Worm (Caenorhabditis elegans) whole organism, L1 larva: Measurements from ENCODE around the gene mxl-2.
A peak's percentile ranks its signal among the peaks of the same experiment; 100 is the strongest.

Experiments used
- C04F5.9 ChIP-seq: sonication (generic microtip); optimal IDR thresholded peaks from 2 replicates; lab custom pipeline; 2016; ENCODE audit warnings: missing genetic modification characterization, missing compliant biosample characterization
- ama-1 ChIP-seq: fragments of 150-350 bp; optimal IDR thresholded peaks from 2 replicates; lab custom pipeline; 2014
- blmp-1 ChIP-seq: fragments of 150-350 bp; optimal IDR thresholded peaks from 2 replicates; lab custom pipeline; 2014; ENCODE audit warnings: missing biosample characterization, missing genetic modification characterization
- ceh-8 ChIP-seq: fragments of 200-800 bp; sonication (Bioruptor generic); optimal IDR thresholded peaks from 2 replicates; lab custom pipeline; 2018; ENCODE audit warnings: mild to moderate bottlenecking, missing genetic modification characterization, moderate library complexity, missing compliant biosample characterization
- ceh-82 ChIP-seq, 3 experiments: fragments of 150-350 bp in 1 of 3; sonication (generic microtip) in 2 of 3; optimal IDR thresholded peaks; 2 replicates each; lab custom pipeline; 2014 to 2017; ENCODE audit warnings: missing biosample characterization in 3 of 3, missing genetic modification characterization in 3 of 3
- ceh-90 ChIP-seq: sonication (generic microtip); optimal IDR thresholded peaks from 2 replicates; lab custom pipeline; 2016; ENCODE audit warnings: missing genetic modification characterization, missing compliant biosample characterization
- dsc-1 ChIP-seq: sonication (generic microtip); optimal IDR thresholded peaks from 2 replicates; lab custom pipeline; 2016; ENCODE audit warnings: mild to moderate bottlenecking, missing genetic modification characterization, missing compliant biosample characterization
- efl-1 ChIP-seq, 4 experiments: fragments of 150-350 bp; optimal IDR thresholded peaks in 3 of 4; peaks in 1 of 4; 1 replicate in 1 of 4; 2 replicates in 3 of 4; lab custom pipeline; 2014; ENCODE audit warnings: missing biosample characterization in 2 of 4, missing genetic modification characterization in 2 of 4, missing genetic modification reagents in 2 of 4
- efl-3 ChIP-seq: fragments of 200-800 bp; sonication (Bioruptor generic); optimal IDR thresholded peaks from 2 replicates; lab custom pipeline; 2018; ENCODE audit warnings: mild to moderate bottlenecking, missing genetic modification characterization, missing compliant biosample characterization
- egl-27 ChIP-seq, 2 experiments: fragments of 150-350 bp in 1 of 2; sonication (generic microtip); optimal IDR thresholded peaks; 3 replicates each; lab custom pipeline; 2017 to 2018; ENCODE audit warnings: missing biosample characterization in 2 of 2, missing genetic modification characterization in 2 of 2, missing genetic modification reagents in 2 of 2
- elt-2 ChIP-seq: sonication (generic microtip); optimal IDR thresholded peaks from 2 replicates; lab custom pipeline; 2016; ENCODE audit warnings: missing genetic modification characterization, mild to moderate bottlenecking, inconsistent platforms, missing compliant biosample characterization, missing genetic modification reagents
- elt-3 ChIP-seq, 6 experiments: fragments of 150-350 bp in 1 of 6; sonication (generic microtip); optimal IDR thresholded peaks; 2 replicates each; lab custom pipeline; 2017 to 2018; ENCODE audit warnings: missing biosample characterization in 6 of 6, missing genetic modification characterization in 6 of 6, inconsistent platforms in 1 of 6
- ets-5 ChIP-seq: fragments of 200-800 bp; sonication (Bioruptor generic); IDR thresholded peaks from 2 replicates; pipeline ENCODE4 v1.3.6; 2022; ENCODE audit warnings: missing genetic modification characterization, missing compliant biosample characterization
- fkh-8 ChIP-seq: sonication (generic microtip); optimal IDR thresholded peaks from 2 replicates; lab custom pipeline; 2016; ENCODE audit warnings: mild to moderate bottlenecking, missing genetic modification characterization, missing compliant biosample characterization
- grh-1 ChIP-seq: fragments of 200-800 bp; sonication (Bioruptor generic); IDR thresholded peaks from 2 replicates; pipeline ENCODE4 v1.3.6; 2022; ENCODE audit warnings: missing genetic modification reagents, missing genetic modification characterization, missing compliant biosample characterization
- hlh-17 ChIP-seq: fragments of 200-800 bp; sonication (Bioruptor generic); optimal IDR thresholded peaks from 2 replicates; lab custom pipeline; 2018; ENCODE audit warnings: missing genetic modification characterization, mild to moderate bottlenecking, missing compliant biosample characterization, moderate library complexity, borderline replicate concordance
- hlh-4 ChIP-seq: sonication (generic microtip); optimal IDR thresholded peaks from 2 replicates; lab custom pipeline; 2016; ENCODE audit warnings: mild to moderate bottlenecking, missing genetic modification characterization, missing compliant biosample characterization
- irx-1 ChIP-seq: sonication (generic microtip); optimal IDR thresholded peaks from 2 replicates; lab custom pipeline; 2016; ENCODE audit warnings: missing genetic modification characterization, missing compliant biosample characterization
- jun-1 ChIP-seq: fragments of 150-350 bp; optimal IDR thresholded peaks from 2 replicates; lab custom pipeline; 2014; ENCODE audit warnings: missing biosample characterization, missing genetic modification reagents, missing genetic modification characterization
- lin-15B ChIP-seq: fragments of 150-350 bp; sonication (generic microtip); optimal IDR thresholded peaks from 3 replicates; lab custom pipeline; 2014; ENCODE audit warnings: missing biosample characterization, missing genetic modification characterization
- lin-35 ChIP-seq, 2 experiments: fragments of 150-350 bp; optimal IDR thresholded peaks; 2 replicates each; lab custom pipeline; 2014; ENCODE audit warnings: missing biosample characterization in 2 of 2, missing genetic modification characterization in 2 of 2, missing genetic modification reagents in 2 of 2
- lir-3 ChIP-seq: sonication (generic microtip); optimal IDR thresholded peaks from 2 replicates; lab custom pipeline; 2016; ENCODE audit warnings: mild to moderate bottlenecking, missing genetic modification characterization, moderate library complexity, missing compliant biosample characterization; ENCODE audit not compliant: poor library complexity
- mab-9 ChIP-seq: fragments of 200-800 bp; sonication (Bioruptor generic); IDR thresholded peaks from 2 replicates; pipeline ENCODE4 v1.3.6; 2022; ENCODE audit warnings: missing genetic modification reagents, missing genetic modification characterization, missing compliant biosample characterization
- mdl-1 ChIP-seq, 2 experiments: fragments of 150-350 bp; optimal IDR thresholded peaks; 2 replicates each; lab custom pipeline; 2014 to 2017; ENCODE audit warnings: missing biosample characterization in 2 of 2, missing genetic modification characterization in 2 of 2, inconsistent platforms in 1 of 2
- mef-2 ChIP-seq: fragments of 150-350 bp; optimal IDR thresholded peaks from 2 replicates; lab custom pipeline; 2014; ENCODE audit warnings: missing biosample characterization, missing genetic modification characterization
- mep-1 ChIP-seq: fragments of 150-350 bp; optimal IDR thresholded peaks from 2 replicates; lab custom pipeline; 2014; ENCODE audit warnings: missing biosample characterization, missing genetic modification characterization
- nhr-12 ChIP-seq: sonication (generic microtip); optimal IDR thresholded peaks from 2 replicates; lab custom pipeline; 2017; ENCODE audit warnings: missing biosample characterization, missing genetic modification characterization
- nhr-19 ChIP-seq: fragments of 200-800 bp; sonication (Bioruptor generic); conservative IDR thresholded peaks from 2 replicates; pipeline ENCODE4 v1.3.6; 2022; ENCODE audit warnings: missing genetic modification characterization, missing compliant biosample characterization
- nhr-28 ChIP-seq: fragments of 150-350 bp; optimal IDR thresholded peaks from 2 replicates; lab custom pipeline; 2014; ENCODE audit warnings: missing biosample characterization, missing genetic modification characterization
- nhr-47 ChIP-seq: sonication (generic microtip); optimal IDR thresholded peaks from 2 replicates; lab custom pipeline; 2016; ENCODE audit warnings: mild to moderate bottlenecking, missing genetic modification characterization, moderate library complexity, missing compliant biosample characterization
- nhr-76 ChIP-seq: sonication (generic microtip); optimal IDR thresholded peaks from 2 replicates; lab custom pipeline; 2017; ENCODE audit warnings: missing biosample characterization, missing genetic modification characterization
- nhr-85 ChIP-seq: sonication (generic microtip); peaks from one replicate; lab custom pipeline; 2016; ENCODE audit warnings: missing genetic modification characterization, inconsistent platforms, missing compliant biosample characterization
- nhr-90 ChIP-seq: sonication (generic microtip); optimal IDR thresholded peaks from 2 replicates; lab custom pipeline; 2016; ENCODE audit warnings: mild to moderate bottlenecking, missing genetic modification characterization, missing compliant biosample characterization; ENCODE audit not compliant: poor library complexity
- pax-3 ChIP-seq: fragments of 200-800 bp; sonication (Bioruptor generic); optimal IDR thresholded peaks from 2 replicates; lab custom pipeline; 2018; ENCODE audit warnings: mild to moderate bottlenecking, missing genetic modification characterization, moderate library complexity, missing compliant biosample characterization
- pqm-1 ChIP-seq: sonication (generic microtip); optimal IDR thresholded peaks from 3 replicates; lab custom pipeline; 2017; ENCODE audit warnings: missing biosample characterization, missing genetic modification characterization
- skn-1 ChIP-seq: fragments of 150-350 bp; optimal IDR thresholded peaks from 2 replicates; lab custom pipeline; 2014; ENCODE audit warnings: missing biosample characterization, missing genetic modification characterization
- snpc-4 ChIP-seq: fragments of 150-350 bp; optimal IDR thresholded peaks from 2 replicates; lab custom pipeline; 2014; ENCODE audit warnings: missing biosample characterization, missing genetic modification characterization
- snu-23 ChIP-seq: sonication (generic microtip); optimal IDR thresholded peaks from 2 replicates; lab custom pipeline; 2016; ENCODE audit warnings: missing genetic modification characterization, missing compliant biosample characterization
- sox-4 ChIP-seq: sonication (generic microtip); optimal IDR thresholded peaks from 2 replicates; lab custom pipeline; 2016; ENCODE audit warnings: missing genetic modification characterization, missing compliant biosample characterization
- sup-37 ChIP-seq: fragments of 200-800 bp; sonication (Bioruptor generic); optimal IDR thresholded peaks from 2 replicates; lab custom pipeline; 2018; ENCODE audit warnings: mild to moderate bottlenecking, missing genetic modification characterization, missing compliant biosample characterization
- tlp-1 ChIP-seq: fragments of 150-350 bp; optimal IDR thresholded peaks from 2 replicates; lab custom pipeline; 2014; ENCODE audit warnings: missing biosample characterization, missing genetic modification characterization
- unc-130 ChIP-seq: fragments of 150-350 bp; optimal IDR thresholded peaks from 2 replicates; lab custom pipeline; 2017; ENCODE audit warnings: missing biosample characterization, missing genetic modification characterization, inconsistent platforms
- unc-30 ChIP-seq: sonication (generic microtip); optimal IDR thresholded peaks from 2 replicates; lab custom pipeline; 2017; ENCODE audit warnings: missing biosample characterization, missing genetic modification characterization
- unc-86 ChIP-seq: sonication (generic microtip); optimal IDR thresholded peaks from 2 replicates; lab custom pipeline; 2016; ENCODE audit warnings: missing genetic modification characterization, missing compliant biosample characterization
- vab-15 ChIP-seq: sonication (generic microtip); optimal IDR thresholded peaks from 2 replicates; lab custom pipeline; 2017; ENCODE audit warnings: missing genotype, mild to moderate bottlenecking, missing genetic modification characterization, missing compliant biosample characterization
- xbp-1 ChIP-seq: sonication (generic microtip); optimal IDR thresholded peaks from 2 replicates; lab custom pipeline; 2016; ENCODE audit warnings: missing genetic modification characterization, missing compliant biosample characterization
- zag-1 ChIP-seq: fragments of 150-350 bp; optimal IDR thresholded peaks from 2 replicates; lab custom pipeline; 2014; ENCODE audit warnings: missing biosample characterization, missing genetic modification characterization
- ztf-11 ChIP-seq, 2 experiments: sonication (generic microtip); optimal IDR thresholded peaks; 2 replicates each; lab custom pipeline; 2016 to 2017; ENCODE audit warnings: missing genetic modification characterization in 2 of 2, missing biosample characterization in 1 of 2, missing compliant biosample characterization in 1 of 2

The mxl-2 gene

DNA sequence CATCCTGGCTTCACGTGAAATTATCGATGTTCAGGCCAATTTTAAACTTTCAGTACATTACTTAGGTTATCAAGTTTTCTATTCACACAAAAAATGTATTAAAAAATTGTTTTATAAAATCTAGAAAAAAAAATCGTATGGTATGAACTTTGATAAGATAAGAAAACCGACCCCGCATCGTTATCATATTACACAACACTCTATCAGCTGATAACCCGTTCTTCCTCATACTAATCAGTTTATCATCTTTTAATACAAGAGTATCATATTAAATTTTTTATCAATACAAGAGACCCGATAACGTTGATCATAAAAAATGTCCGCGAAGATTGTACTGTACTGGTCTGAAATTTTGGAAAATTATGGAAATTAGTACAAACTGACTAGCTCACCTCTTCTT is 33.8 kb downstream of the mxl-2 start:
- peak; percentile 61 for TF ChIP-seq nhr-90 (tag; lab: Kevin White, UChicago)
- peak in 1 of 2 experiments; percentile 6 for TF ChIP-seq egl-27 (tag; optimal IDR thresholded peaks at IDR 0.05; lab: Kevin White, UChicago)
- TF ChIP-seq elt-3 (tag; optimal IDR thresholded peaks at IDR 0.05; lab: Kevin White, UChicago) = peak; percentile 67 to 100 (median 95)
- TF ChIP-seq unc-86 (tag; lab: Kevin White, UChicago) = no peak
- TF ChIP-seq ceh-90 (tag; lab: Kevin White, UChicago) = no peak
- no peak for TF ChIP-seq C04F5.9 (tag; lab: Kevin White, UChicago)
- no peak for TF ChIP-seq hlh-17 (GFP tag; lab: Kevin White, UChicago)
- TF ChIP-seq jun-1 (tag; lab: Kevin White, UChicago) = peak; percentile 93
- no peak for TF ChIP-seq ceh-82 (tag; optimal IDR thresholded peaks at IDR 0.05; lab: Kevin White, UChicago)
- TF ChIP-seq unc-30 (tag; lab: Kevin White, UChicago) = no peak
- TF ChIP-seq ceh-8 = no peak
- TF ChIP-seq snpc-4 = no peak
- TF ChIP-seq fkh-8 = no peak
- TF ChIP-seq lin-15B (tag; lab: Kevin White, UChicago) = no peak
- peak in 1 of 2 experiments; percentile 62 for TF ChIP-seq lin-35 (GFP tag; optimal IDR thresholded peaks at IDR 0.05; lab: Kevin White, UChicago)
- no peak for TF ChIP-seq skn-1
- no peak for TF ChIP-seq mef-2 (tag; lab: Kevin White, UChicago)
- no peak for TF ChIP-seq blmp-1 (tag; lab: Kevin White, UChicago)
- TF ChIP-seq sox-4 (tag; lab: Kevin White, UChicago) = no peak
- no peak for TF ChIP-seq ztf-11 (tag; optimal IDR thresholded peaks at IDR 0.05; lab: Kevin White, UChicago)
- TF ChIP-seq sup-37 (GFP tag; lab: Kevin White, UChicago) = no peak
- peak; percentile 92 for TF ChIP-seq tlp-1 (tag; lab: Kevin White, UChicago)
- TF ChIP-seq nhr-47 (tag; lab: Kevin White, UChicago) = no peak
- TF ChIP-seq pqm-1 = peak; percentile 98
- no peak for TF ChIP-seq unc-130 (tag; lab: Kevin White, UChicago)
- peak; percentile 34 for TF ChIP-seq pax-3 (tag; lab: Kevin White, UChicago)
- TF ChIP-seq lir-3 (tag; lab: Kevin White, UChicago) = no peak
- no peak for TF ChIP-seq xbp-1 (tag; lab: Kevin White, UChicago)
- TF ChIP-seq nhr-76 = no peak
- TF ChIP-seq nhr-12 = no peak
- peak; percentile 12; the same call in 1 of the 2 replicates for TF ChIP-seq nhr-19 (GFP tag; lab: Robert Waterston, UW)
- no peak for TF ChIP-seq ets-5 (GFP tag; lab: Robert Waterston, UW)
- TF ChIP-seq vab-15 (tag; lab: Kevin White, UChicago) = no peak
- TF ChIP-seq grh-1 (GFP tag; lab: Robert Waterston, UW) = no peak
- TF ChIP-seq nhr-85 = peak; percentile 52
- TF ChIP-seq efl-3 (GFP tag; lab: Kevin White, UChicago) = no peak
- TF ChIP-seq efl-1 (optimal IDR thresholded peaks at IDR 0.05; lab: Kevin White, UChicago) = no peak
- TF ChIP-seq efl-1 (GFP tag; optimal IDR thresholded peaks at IDR 0.05 in 1 of 2; lab: Kevin White, UChicago) = no peak
- no peak for TF ChIP-seq mab-9 (GFP tag; lab: Robert Waterston, UW)
- TF ChIP-seq mdl-1 (tag; optimal IDR thresholded peaks at IDR 0.05; lab: Kevin White, UChicago) = no peak
- peak; percentile 100 for TF ChIP-seq elt-2 (tag; lab: Kevin White, UChicago)
- no peak for TF ChIP-seq mep-1 (tag; lab: Kevin White, UChicago)
- TF ChIP-seq dsc-1 (tag; lab: Kevin White, UChicago) = no peak
- no peak for TF ChIP-seq ama-1
- TF ChIP-seq zag-1 (tag; lab: Kevin White, UChicago) = no peak
- TF ChIP-seq irx-1 (tag; lab: Kevin White, UChicago) = no peak
- no peak for TF ChIP-seq hlh-4 (tag; lab: Kevin White, UChicago)
- TF ChIP-seq nhr-28 (tag; lab: Kevin White, UChicago) = no peak
- no peak for TF ChIP-seq snu-23 (GFP tag; lab: Kevin White, UChicago)
- TF ChIP-seq, all 84 proteins: peak for 11
